Fruit fly (Drosophila melanogaster) whole organism, wandering third instar larva: ENCODE data around the gene Gem2.

Experiments
- Abd-B ChIP-seq: fragments of >200 bp; optimal IDR thresholded peaks from 2 replicates; lab custom pipeline; 2017; ENCODE audit warnings: missing biosample characterization, missing genetic modification characterization
- CG32264 ChIP-seq: fragments of 200-800 bp; sonication (Bioruptor generic); optimal IDR thresholded peaks from 2 replicates; lab custom pipeline; 2016; ENCODE audit warnings: missing biosample characterization, missing genetic modification characterization
- CG9705 ChIP-seq: fragments of 200-800 bp; sonication (Bioruptor generic); optimal IDR thresholded peaks from 2 replicates; lab custom pipeline; 2018; ENCODE audit warnings: missing biosample characterization, mild to moderate bottlenecking, missing genetic modification characterization
- CrebA ChIP-seq: fragments of 200-800 bp; sonication (Bioruptor generic); optimal IDR thresholded peaks from 2 replicates; lab custom pipeline; 2016; ENCODE audit warnings: missing biosample characterization, mild to moderate bottlenecking, missing genetic modification characterization, borderline replicate concordance
- Dfd ChIP-seq: fragments of >200 bp; optimal IDR thresholded peaks from 2 replicates; lab custom pipeline; 2017; ENCODE audit warnings: missing biosample characterization, missing genetic modification characterization
- Dif ChIP-seq: fragments of 200-275, 200-300 bp; sonication (Bioruptor generic); optimal IDR thresholded peaks from 2 replicates; lab custom pipeline; 2018; ENCODE audit warnings: missing biosample characterization, missing genetic modification characterization; ENCODE audit not compliant: partially characterized antibody
- GATAd ChIP-seq: sonication (Bioruptor generic); optimal IDR thresholded peaks from 2 replicates; lab custom pipeline; 2016; ENCODE audit warnings: missing biosample characterization, missing genetic modification characterization
- HLH106 ChIP-seq: fragments of 200-800 bp; optimal IDR thresholded peaks from 3 replicates; lab custom pipeline; 2019; ENCODE audit warnings: missing biosample characterization, mild to moderate bottlenecking, missing genetic modification characterization, moderate library complexity
- Hnf4 ChIP-seq: fragments of 200-800 bp; sonication (Bioruptor generic); optimal IDR thresholded peaks from 2 replicates; lab custom pipeline; 2016; ENCODE audit warnings: missing biosample characterization, mild to moderate bottlenecking, missing genetic modification characterization
- Hr78 ChIP-seq: fragments of >200 bp; optimal IDR thresholded peaks from 2 replicates; lab custom pipeline; 2017; ENCODE audit warnings: missing biosample characterization, missing genetic modification characterization
- Hr83 ChIP-seq: fragments of 200-300 bp; sonication (Bioruptor generic); optimal IDR thresholded peaks from 2 replicates; lab custom pipeline; 2016; ENCODE audit warnings: missing biosample characterization, mild to moderate bottlenecking, missing genetic modification characterization, moderate library complexity; ENCODE audit not compliant: poor library complexity, severe bottlenecking
- Jra ChIP-seq: sonication (Bioruptor generic); optimal IDR thresholded peaks from 2 replicates; lab custom pipeline; 2016; ENCODE audit warnings: missing biosample characterization, missing genetic modification characterization
- Mio ChIP-seq: sonication (Bioruptor generic); optimal IDR thresholded peaks from 2 replicates; lab custom pipeline; 2016; ENCODE audit warnings: missing biosample characterization, missing genetic modification characterization
- Myc ChIP-seq: fragments of >200 bp; optimal IDR thresholded peaks from 2 replicates; lab custom pipeline; 2017
- N ChIP-seq: fragments of >200 bp; optimal IDR thresholded peaks from 2 replicates; lab custom pipeline; 2018; ENCODE audit warnings: missing biosample characterization, missing external identifiers, missing genetic modification characterization
- OdsH ChIP-seq: fragments of 200-800 bp; sonication (Bioruptor generic); optimal IDR thresholded peaks from 2 replicates; lab custom pipeline; 2016; ENCODE audit warnings: missing biosample characterization, mild to moderate bottlenecking, missing genetic modification characterization
- Rel ChIP-seq, 2 experiments: fragments of 200-800 bp; sonication (Bioruptor generic) in 1 of 2; optimal IDR thresholded peaks; 2 replicates in 1 of 2; 3 replicates in 1 of 2; lab custom pipeline; 2016 to 2019; ENCODE audit warnings: mild to moderate bottlenecking in 2 of 2, missing biosample characterization in 2 of 2, missing genetic modification characterization in 2 of 2, moderate library complexity in 1 of 2
- Sp1 ChIP-seq: fragments of 200-800 bp; sonication (Bioruptor generic); optimal IDR thresholded peaks from 3 replicates; lab custom pipeline; 2019; ENCODE audit warnings: missing biosample characterization, mild to moderate bottlenecking, missing genetic modification characterization, moderate library complexity
- Vsx2 ChIP-seq: fragments of 200-300, 225-300 bp; sonication (Bioruptor generic); optimal IDR thresholded peaks from 2 replicates; lab custom pipeline; 2018; ENCODE audit warnings: missing biosample characterization, missing genetic modification characterization; ENCODE audit not compliant: partially characterized antibody
- br ChIP-seq: fragments of 200-800 bp; sonication (Bioruptor generic); optimal IDR thresholded peaks from 2 replicates; lab custom pipeline; 2016; ENCODE audit warnings: missing biosample characterization, missing genetic modification characterization
- brk ChIP-seq: fragments of 200-800 bp; sonication (Bioruptor generic); optimal IDR thresholded peaks from 2 replicates; lab custom pipeline; 2016; ENCODE audit warnings: missing biosample characterization, mild to moderate bottlenecking, missing genetic modification characterization
- dl ChIP-seq, 2 experiments: fragments of 175-275, 200-275 bp in 1 of 2; fragments of 200-275 bp in 1 of 2; sonication (Bioruptor generic); optimal IDR thresholded peaks; lab custom pipeline; 2018; ENCODE audit warnings: mild to moderate bottlenecking in 2 of 2, missing biosample characterization in 2 of 2, missing genetic modification characterization in 2 of 2, moderate library complexity in 2 of 2; ENCODE audit not compliant: partially characterized antibody in 2 of 2, insufficient read depth in 1 of 2
- dmrt93B ChIP-seq: fragments of 200-800 bp; sonication (Bioruptor generic); optimal IDR thresholded peaks from 2 replicates; lab custom pipeline; 2018; ENCODE audit warnings: missing biosample characterization, mild to moderate bottlenecking, missing genetic modification characterization
- dsf ChIP-seq: sonication (Bioruptor generic); optimal IDR thresholded peaks from 2 replicates; lab custom pipeline; 2016; ENCODE audit warnings: missing biosample characterization, missing genetic modification characterization, borderline replicate concordance
- ey ChIP-seq: fragments of 200-800 bp; sonication (Bioruptor generic); optimal IDR thresholded peaks from 2 replicates; lab custom pipeline; 2016; ENCODE audit warnings: missing biosample characterization, missing genetic modification characterization
- foxo ChIP-seq, 2 experiments: fragments of 200-800 bp; sonication (Bioruptor generic); optimal IDR thresholded peaks; 2 replicates in 1 of 2; 3 replicates in 1 of 2; lab custom pipeline; 2016 to 2017; ENCODE audit warnings: missing biosample characterization in 2 of 2, missing genetic modification characterization in 2 of 2
- fru ChIP-seq: fragments of 200-800 bp; sonication (Bioruptor generic); optimal IDR thresholded peaks from 3 replicates; lab custom pipeline; 2016; ENCODE audit warnings: missing biosample characterization, mild to moderate bottlenecking, missing genetic modification characterization
- h ChIP-seq: fragments of 200-800 bp; sonication (Bioruptor generic); optimal IDR thresholded peaks from 3 replicates; lab custom pipeline; 2016; ENCODE audit warnings: missing biosample characterization, mild to moderate bottlenecking, missing genetic modification characterization
- jim ChIP-seq: fragments of 175-275, 200-325 bp; sonication (Bioruptor generic); optimal IDR thresholded peaks from 2 replicates; lab custom pipeline; 2016; ENCODE audit warnings: missing biosample characterization, mild to moderate bottlenecking, missing genetic modification characterization
- lola ChIP-seq: fragments of >200 bp; optimal IDR thresholded peaks from 2 replicates; lab custom pipeline; 2017; ENCODE audit warnings: missing biosample characterization, missing genetic modification characterization
- pan ChIP-seq: fragments of >200 bp; optimal IDR thresholded peaks from 2 replicates; lab custom pipeline; 2017
- psq ChIP-seq: fragments of 200-800 bp; sonication (Bioruptor generic); optimal IDR thresholded peaks from 3 replicates; lab custom pipeline; 2017; ENCODE audit warnings: missing biosample characterization, mild to moderate bottlenecking, missing genetic modification characterization, moderate library complexity
- rgr ChIP-seq: fragments of 200-800 bp; sonication (Bioruptor generic); optimal IDR thresholded peaks from 3 replicates; lab custom pipeline; 2016; ENCODE audit warnings: missing biosample characterization, mild to moderate bottlenecking, missing genetic modification characterization
- sage ChIP-seq: fragments of 200-800 bp; sonication (Bioruptor generic); optimal IDR thresholded peaks from 2 replicates; lab custom pipeline; 2016; ENCODE audit warnings: missing biosample characterization, mild to moderate bottlenecking, missing genetic modification characterization
- sv ChIP-seq: fragments of 200-800 bp; sonication (Bioruptor generic); optimal IDR thresholded peaks from 3 replicates; lab custom pipeline; 2016; ENCODE audit warnings: missing biosample characterization, missing genetic modification characterization
- tai ChIP-seq: sonication (Bioruptor generic); optimal IDR thresholded peaks from 2 replicates; lab custom pipeline; 2016; ENCODE audit warnings: missing biosample characterization, missing genetic modification characterization
- usp ChIP-seq: fragments of >200 bp; optimal IDR thresholded peaks from 2 replicates; lab custom pipeline; 2017; ENCODE audit warnings: missing biosample characterization, missing genetic modification characterization
- woc ChIP-seq: sonication (Bioruptor generic); optimal IDR thresholded peaks from 2 replicates; lab custom pipeline; 2016; ENCODE audit warnings: missing biosample characterization, mild to moderate bottlenecking, missing genetic modification characterization

Gem2 gene

DNA sequence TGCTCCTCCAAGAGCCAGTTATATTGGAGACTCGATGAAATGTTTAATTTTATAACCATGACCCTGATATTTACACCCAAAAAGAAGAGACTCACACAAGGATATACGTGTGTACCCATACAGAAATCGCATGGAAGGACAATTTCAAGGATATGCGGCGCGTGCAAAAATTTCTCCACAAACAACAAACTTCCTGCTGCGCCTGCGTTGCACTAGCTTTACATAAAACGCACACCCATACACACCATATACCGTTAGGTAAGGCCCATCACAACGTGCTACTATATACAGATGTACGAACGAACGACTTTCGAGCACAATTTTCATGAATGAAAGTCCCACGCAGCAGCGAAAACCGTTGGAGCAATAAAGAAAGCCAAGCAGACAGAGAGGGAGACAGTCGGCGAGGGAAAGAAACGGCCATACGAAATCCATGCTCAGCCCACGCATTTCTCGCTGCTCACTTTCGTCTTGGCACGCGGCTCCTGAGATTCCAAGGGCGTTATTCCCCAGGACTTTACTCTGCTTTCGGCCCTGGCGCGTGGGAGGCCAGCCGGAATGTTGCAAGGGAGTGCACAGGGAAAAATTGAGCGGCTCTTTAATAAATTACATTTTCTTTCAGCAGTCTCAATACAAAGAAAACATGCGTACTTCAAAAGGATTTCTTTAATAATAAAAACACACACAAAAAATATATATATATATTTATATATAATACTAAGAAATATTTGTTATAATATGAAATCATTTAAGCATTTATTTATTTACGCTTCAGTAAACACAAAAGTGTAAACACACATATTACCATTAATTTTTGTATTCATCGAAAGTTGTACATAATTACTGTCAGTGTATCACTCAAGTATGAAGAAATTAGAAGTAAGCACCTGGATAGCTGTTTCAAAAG is 12.5 kb downstream of the Gem2 start:
- TF ChIP-seq CG9705 (GFP tag; lab: Kevin White, UChicago) (no peak), HLH106 (tag; lab: Kevin White, UChicago) (peak; percentile 10), foxo (GFP tag; optimal IDR thresholded peaks at IDR 0.05; lab: Kevin White, UChicago) (peak in 1 of 2 experiments; percentile 24), Abd-B (GFP tag; lab: Kevin White, UChicago) (no peak), ey (GFP tag; lab: Kevin White, UChicago) (no peak), Hr78 (no peak), sage (GFP tag; lab: Kevin White, UChicago) (no peak), woc (GFP tag; lab: Kevin White, UChicago) (no peak), Hnf4 (GFP tag; lab: Kevin White, UChicago) (no peak), Sp1 (GFP tag; lab: Kevin White, UChicago) (peak; percentile 28), Myc (lab: Kevin White, UChicago) (no peak), brk (GFP tag; lab: Kevin White, UChicago) (no peak), psq (GFP tag; lab: Kevin White, UChicago) (peak; percentile 35), h (GFP tag; lab: Kevin White, UChicago) (no peak), sv (GFP tag; lab: Kevin White, UChicago) (no peak)

DNA sequence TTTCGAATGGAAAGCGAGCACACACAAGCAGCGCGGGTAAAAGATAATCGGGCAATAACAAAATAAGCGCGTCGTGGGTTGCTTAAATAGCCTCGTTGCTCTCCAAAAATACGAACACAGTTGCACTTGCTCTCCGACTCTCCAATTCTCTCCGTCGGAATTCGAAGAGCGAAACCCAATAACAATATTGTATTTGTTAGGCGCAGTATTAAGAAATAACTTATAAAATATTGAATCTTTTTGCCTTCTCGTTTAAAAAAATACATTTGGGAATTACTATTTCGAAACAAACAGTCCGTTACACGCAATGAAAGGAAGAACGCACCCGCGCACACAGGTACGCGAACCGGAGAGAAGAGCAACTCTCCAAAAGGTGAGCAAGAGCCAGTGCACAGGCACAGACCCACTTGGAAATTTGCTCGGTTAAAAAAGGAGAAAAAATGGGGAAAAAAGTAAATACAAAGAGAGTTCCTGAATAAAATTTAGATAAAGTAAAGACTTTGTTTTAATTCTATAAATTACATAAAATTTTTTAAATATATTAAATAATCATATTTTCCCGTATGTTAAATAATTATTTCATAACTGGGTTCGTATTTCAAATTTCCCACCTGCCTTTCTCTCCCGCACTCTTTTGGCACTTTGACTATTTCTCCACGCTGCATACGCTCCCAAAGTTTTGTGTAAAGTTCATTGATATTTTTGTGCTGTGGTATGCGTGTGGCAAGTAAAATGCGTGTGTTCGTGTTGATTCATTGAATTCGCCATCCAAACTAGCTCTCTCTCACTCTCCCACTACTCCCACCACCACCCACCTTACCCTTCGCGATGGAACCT is 13.6 kb downstream of the Gem2 start, which contains the start of gene Mkp3:
TSS of gene Mkp3 (minus strand) at position 63 of the 837 bp plus-strand sequence.
- TF ChIP-seq dsf (GFP tag; lab: Kevin White, UChicago), result no peak
- no peak for TF ChIP-seq Hr78
- TF ChIP-seq Dif (GFP tag; lab: Kevin White, UChicago), result peak; percentile 53
- no peak for TF ChIP-seq Abd-B (GFP tag; lab: Kevin White, UChicago)
- no peak for TF ChIP-seq N (GFP tag; lab: Kevin White, UChicago)
- peak; percentile 66 for TF ChIP-seq Hnf4 (GFP tag; lab: Kevin White, UChicago)
- peak; percentile 76 for TF ChIP-seq fru (GFP tag; lab: Kevin White, UChicago)
- peak; percentile 81 for TF ChIP-seq brk (GFP tag; lab: Kevin White, UChicago)
- TF ChIP-seq sv (GFP tag; lab: Kevin White, UChicago), result peak; percentile 84
- peak; percentile 85 for TF ChIP-seq rgr
- TF ChIP-seq jim, result no peak
- TF ChIP-seq lola (GFP tag; lab: Kevin White, UChicago), result no peak
- TF ChIP-seq Mio (GFP tag; lab: Kevin White, UChicago), result no peak
- TF ChIP-seq Jra (GFP tag; lab: Kevin White, UChicago), result no peak
- peak; percentile 29 for TF ChIP-seq Hr83 (GFP tag; lab: Kevin White, UChicago)
- peak; percentile 35 for TF ChIP-seq br (GFP tag; lab: Kevin White, UChicago)
- peak; percentile 92 for TF ChIP-seq HLH106 (tag; lab: Kevin White, UChicago)
- TF ChIP-seq GATAd (GFP tag; lab: Kevin White, UChicago), result no peak
- TF ChIP-seq ey (GFP tag; lab: Kevin White, UChicago), result peak; percentile 68
- peak; percentile 87 for TF ChIP-seq OdsH (GFP tag; lab: Kevin White, UChicago)
- TF ChIP-seq sage (GFP tag; lab: Kevin White, UChicago), result peak; percentile 62
- TF ChIP-seq CG32264 (GFP tag; lab: Kevin White, UChicago), result no peak
- peak; percentile 66 for TF ChIP-seq dmrt93B (GFP tag; lab: Kevin White, UChicago)
- TF ChIP-seq CG9705 (GFP tag; lab: Kevin White, UChicago), result peak; percentile 73
- peak; percentile 80 for TF ChIP-seq Rel (GFP tag; optimal IDR thresholded peaks at IDR 0.05; lab: Kevin White, UChicago)
- peak; percentile 65 for TF ChIP-seq Rel (tag; optimal IDR thresholded peaks at IDR 0.05; lab: Kevin White, UChicago)
- TF ChIP-seq pan, result no peak
- TF ChIP-seq psq (GFP tag; lab: Kevin White, UChicago), result peak; percentile 82
- TF ChIP-seq Vsx2 (GFP tag; lab: Kevin White, UChicago), result no peak
- TF ChIP-seq usp (GFP tag; lab: Kevin White, UChicago), result no peak
- peak in 1 of 2 experiments; percentile 86 for TF ChIP-seq foxo (GFP tag; optimal IDR thresholded peaks at IDR 0.05; lab: Kevin White, UChicago)
- TF ChIP-seq Sp1 (GFP tag; lab: Kevin White, UChicago), result peak; percentile 92
- no peak for TF ChIP-seq CrebA (GFP tag; lab: Kevin White, UChicago)
- peak; percentile 63 for TF ChIP-seq woc (GFP tag; lab: Kevin White, UChicago)
- TF ChIP-seq tai (GFP tag; lab: Kevin White, UChicago), result no peak
- peak; percentile 77 for TF ChIP-seq h (GFP tag; lab: Kevin White, UChicago)
- TF ChIP-seq dl (GFP tag; optimal IDR thresholded peaks at IDR 0.05; lab: Kevin White, UChicago; ENCODE audit: insufficient read depth in 1 of 2, partially characterized antibody in 2 of 2), result peak in 1 of 2 experiments; percentile 25
- peak; percentile 69 for TF ChIP-seq Dfd (GFP tag; lab: Kevin White, UChicago)
- TF ChIP-seq Myc (lab: Kevin White, UChicago), result no peak
